Fruit fly (Drosophila melanogaster) whole organism, embryonic: ENCODE results near the gene Elp5.

Source experiments
- Antp ChIP-seq: fragments of 200-800 bp; sonication (Bioruptor generic); optimal IDR thresholded peaks from 3 replicates; lab custom pipeline; 2016; ENCODE audit warnings: missing biosample characterization, missing genetic modification characterization
- Asciz ChIP-seq: fragments of 200-800 bp; sonication (Bioruptor generic); optimal IDR thresholded peaks from 2 replicates; lab custom pipeline; 2017; ENCODE audit warnings: missing biosample characterization, mild to moderate bottlenecking, missing genetic modification characterization, missing genetic modification reagents
- CG10543 ChIP-seq: fragments of 200-800 bp; sonication (Bioruptor generic); optimal IDR thresholded peaks from 3 replicates; lab custom pipeline; 2017; ENCODE audit warnings: missing biosample characterization, mild to moderate bottlenecking, missing genetic modification characterization, moderate library complexity
- CG10654 ChIP-seq: fragments of 200-800 bp; sonication (Bioruptor generic); optimal IDR thresholded peaks from 2 replicates; lab custom pipeline; 2016; ENCODE audit warnings: missing biosample characterization, missing genetic modification characterization
- CG10979 ChIP-seq: fragments of 200-800 bp; sonication (Bioruptor generic); optimal IDR thresholded peaks from 2 replicates; lab custom pipeline; 2018; ENCODE audit warnings: missing biosample characterization, mild to moderate bottlenecking, missing genetic modification characterization, moderate library complexity
- CG13775 ChIP-seq: fragments of 200-800 bp; sonication (Bioruptor generic); optimal IDR thresholded peaks from 3 replicates; lab custom pipeline; 2017; ENCODE audit warnings: missing biosample characterization, mild to moderate bottlenecking, missing genetic modification characterization
- CG13894 ChIP-seq: fragments of 200-800 bp; sonication (Bioruptor generic); optimal IDR thresholded peaks from 3 replicates; lab custom pipeline; 2018; ENCODE audit warnings: missing biosample characterization, mild to moderate bottlenecking, missing genetic modification characterization, moderate library complexity
- CG14050 ChIP-seq: fragments of 200-800 bp; sonication (Bioruptor generic); IDR thresholded peaks from 3 replicates; pipeline ENCODE4 v1.3.6; 2022; ENCODE audit warnings: missing biosample characterization, missing genetic modification characterization
- CG14965 ChIP-seq: fragments of 200-800 bp; sonication (Bioruptor generic); optimal IDR thresholded peaks from 2 replicates; lab custom pipeline; 2016; ENCODE audit warnings: missing biosample characterization, missing genetic modification characterization, borderline replicate concordance
- CG17802 ChIP-seq: fragments of 200-800 bp; sonication (Bioruptor generic); optimal IDR thresholded peaks from 2 replicates; lab custom pipeline; 2018; ENCODE audit warnings: missing biosample characterization, mild to moderate bottlenecking, missing genetic modification characterization, moderate library complexity
- CG3995 ChIP-seq: fragments of 200-800 bp; sonication (Bioruptor generic); optimal IDR thresholded peaks from 3 replicates; lab custom pipeline; 2016; ENCODE audit warnings: missing biosample characterization, missing genetic modification characterization
- CG6689 ChIP-seq: fragments of 200-800 bp; sonication (Bioruptor generic); IDR thresholded peaks from 2 replicates; pipeline ENCODE4 v1.3.6; 2022; ENCODE audit warnings: missing biosample characterization, missing genetic modification characterization
- CG7963 ChIP-seq: fragments of 200-800 bp; sonication (Bioruptor generic); IDR thresholded peaks from 3 replicates; pipeline ENCODE4 v1.3.6; 2022; ENCODE audit warnings: missing biosample characterization, missing genetic modification characterization; ENCODE audit not compliant: partially characterized antibody
- CG8765 ChIP-seq: fragments of 200-800 bp; sonication (Bioruptor generic); IDR thresholded peaks from 2 replicates; pipeline ENCODE4 v1.3.6; 2022; ENCODE audit warnings: missing biosample characterization, missing genetic modification characterization
- CG9437 ChIP-seq: fragments of 200-800 bp; sonication (Bioruptor generic); optimal IDR thresholded peaks from 2 replicates; lab custom pipeline; 2018; ENCODE audit warnings: missing biosample characterization, mild to moderate bottlenecking, missing genetic modification characterization
- CG9727 ChIP-seq: fragments of 200-800 bp; sonication (Bioruptor generic); optimal IDR thresholded peaks from 3 replicates; lab custom pipeline; 2017; ENCODE audit warnings: missing biosample characterization, mild to moderate bottlenecking, missing genetic modification characterization
- CTCF ChIP-seq: fragments of 200-800 bp; sonication (Bioruptor generic); optimal IDR thresholded peaks from 2 replicates; lab custom pipeline; 2017; ENCODE audit warnings: missing biosample characterization, mild to moderate bottlenecking, missing genetic modification characterization, moderate library complexity
- E2f1 ChIP-seq: fragments of 200-800 bp; sonication (Bioruptor generic); IDR thresholded peaks from 2 replicates; pipeline ENCODE4 v1.3.6; 2022; ENCODE audit warnings: missing biosample characterization, missing genetic modification characterization
- Elba2 ChIP-seq: fragments of 200-800 bp; sonication (Bioruptor generic); optimal IDR thresholded peaks from 3 replicates; lab custom pipeline; 2016; ENCODE audit warnings: missing biosample characterization, missing genetic modification characterization
- HmgZ ChIP-seq: fragments of 200-800 bp; sonication (Bioruptor generic); optimal IDR thresholded peaks from 2 replicates; lab custom pipeline; 2018; ENCODE audit warnings: missing biosample characterization, mild to moderate bottlenecking, missing genetic modification characterization
- NK7.1 ChIP-seq: fragments of 200-800 bp; sonication (Bioruptor generic); optimal IDR thresholded peaks from 3 replicates; lab custom pipeline; 2016; ENCODE audit warnings: missing biosample characterization, missing genetic modification characterization
- Optix ChIP-seq: fragments of 200-800 bp; sonication (Bioruptor generic); IDR thresholded peaks from 3 replicates; pipeline ENCODE4 v1.3.6; 2022; ENCODE audit warnings: missing biosample characterization, missing genetic modification characterization
- Ptx1 ChIP-seq: fragments of 200-800 bp; sonication (Bioruptor generic); IDR thresholded peaks from 2 replicates; pipeline ENCODE4 v1.3.6; 2022; ENCODE audit warnings: missing biosample characterization, missing genetic modification characterization
- Scr ChIP-seq: fragments of 200-800 bp; sonication (Bioruptor generic); IDR thresholded peaks from 2 replicates; pipeline ENCODE4 v1.3.6; 2022; ENCODE audit warnings: missing biosample characterization, missing genetic modification characterization; ENCODE audit not compliant: partially characterized antibody
- Six4 ChIP-seq: fragments of 200-800 bp; sonication (Bioruptor generic); optimal IDR thresholded peaks from 2 replicates; lab custom pipeline; 2016; ENCODE audit warnings: missing biosample characterization, missing genetic modification characterization
- btn ChIP-seq: fragments of 200-800 bp; sonication (Bioruptor generic); optimal IDR thresholded peaks from 2 replicates; lab custom pipeline; 2016; ENCODE audit warnings: missing biosample characterization, missing genetic modification characterization
- cad ChIP-seq: fragments of >200 bp; optimal IDR thresholded peaks from 2 replicates; lab custom pipeline; 2017; ENCODE audit warnings: missing biosample characterization, missing genetic modification characterization
- cas ChIP-seq: fragments of 200-800 bp; sonication (Bioruptor generic); IDR thresholded peaks from 2 replicates; pipeline ENCODE4 v1.3.6; 2022; ENCODE audit warnings: missing biosample characterization, missing genetic modification characterization
- chn ChIP-seq: fragments of 200-800 bp; sonication (Bioruptor generic); optimal IDR thresholded peaks from 2 replicates; lab custom pipeline; 2016; ENCODE audit warnings: missing biosample characterization, missing genetic modification characterization
- crol ChIP-seq: fragments of 200-800 bp; sonication (Bioruptor generic); IDR thresholded peaks from 2 replicates; pipeline ENCODE4 v1.3.6; 2022; ENCODE audit warnings: missing biosample characterization, missing genetic modification characterization
- dati ChIP-seq: fragments of 200-800 bp; sonication (Bioruptor generic); IDR thresholded peaks from 2 replicates; pipeline ENCODE4 v1.3.6; 2022; ENCODE audit warnings: missing biosample characterization, missing genetic modification characterization
- dm ChIP-seq: fragments of 200-800 bp; sonication (Bioruptor generic); optimal IDR thresholded peaks from 3 replicates; lab custom pipeline; 2016; ENCODE audit warnings: missing biosample characterization, missing genetic modification characterization
- emc ChIP-seq: fragments of 200-800 bp; sonication (Bioruptor generic); optimal IDR thresholded peaks from 2 replicates; lab custom pipeline; 2016; ENCODE audit warnings: missing biosample characterization, missing genetic modification characterization
- eve ChIP-seq, 2 experiments: fragments of >200 bp; optimal IDR thresholded peaks; 2 replicates each; lab custom pipeline; 2017; ENCODE audit warnings: missing biosample characterization in 2 of 2, missing genetic modification characterization in 2 of 2
- ftz-f1 ChIP-seq: fragments of 200-800 bp; sonication (Bioruptor generic); optimal IDR thresholded peaks from 2 replicates; lab custom pipeline; 2016; ENCODE audit warnings: missing biosample characterization, missing genetic modification characterization
- fu2 ChIP-seq: fragments of 200-800 bp; sonication (Bioruptor generic); optimal IDR thresholded peaks from 2 replicates; lab custom pipeline; 2016; ENCODE audit warnings: missing biosample characterization, missing genetic modification characterization
- gcm ChIP-seq: fragments of 200-800 bp; sonication (Bioruptor generic); optimal IDR thresholded peaks from 2 replicates; lab custom pipeline; 2019; ENCODE audit warnings: missing biosample characterization, mild to moderate bottlenecking, missing genetic modification characterization, moderate library complexity
- grn ChIP-seq: fragments of 200-800 bp; sonication (Bioruptor generic); optimal IDR thresholded peaks from 3 replicates; lab custom pipeline; 2017; ENCODE audit warnings: missing biosample characterization, missing genetic modification characterization
- ind ChIP-seq: fragments of 200-800 bp; sonication (Bioruptor generic); optimal IDR thresholded peaks from 3 replicates; lab custom pipeline; 2016; ENCODE audit warnings: missing biosample characterization, missing genetic modification characterization
- jing ChIP-seq: fragments of 200-800 bp; sonication (Bioruptor generic); optimal IDR thresholded peaks from 2 replicates; lab custom pipeline; 2018; ENCODE audit warnings: missing biosample characterization, mild to moderate bottlenecking, missing genetic modification characterization
- lab ChIP-seq: fragments of 200-800 bp; sonication (Bioruptor generic); optimal IDR thresholded peaks from 3 replicates; lab custom pipeline; 2017; ENCODE audit warnings: missing biosample characterization, missing genetic modification characterization, mild to moderate bottlenecking, moderate library complexity, missing genetic modification reagents
- lov ChIP-seq, 2 experiments: fragments of 200-800 bp in 1 of 2; fragments of >200 bp in 1 of 2; sonication (Bioruptor generic) in 1 of 2; IDR thresholded peaks in 1 of 2; optimal IDR thresholded peaks in 1 of 2; 2 replicates in 1 of 2; 3 replicates in 1 of 2; pipeline versions ENCODE4 v1.3.6 to Lab custom; 2017 to 2022; ENCODE audit warnings: missing biosample characterization in 1 of 2, missing genetic modification characterization in 1 of 2
- mam ChIP-seq: fragments of 200-800 bp; sonication (Bioruptor generic); optimal IDR thresholded peaks from 3 replicates; lab custom pipeline; 2016; ENCODE audit warnings: missing biosample characterization, missing genetic modification characterization
- p53 ChIP-seq: fragments of 200-800 bp; sonication (Bioruptor generic); optimal IDR thresholded peaks from 2 replicates; lab custom pipeline; 2016; ENCODE audit warnings: missing biosample characterization, missing genetic modification characterization
- phol ChIP-seq: fragments of 200-800 bp; sonication (Bioruptor generic); optimal IDR thresholded peaks from 3 replicates; lab custom pipeline; 2018; ENCODE audit warnings: missing biosample characterization, mild to moderate bottlenecking, missing genetic modification characterization, moderate library complexity
- rib ChIP-seq: fragments of 200-800 bp; sonication (Bioruptor generic); IDR thresholded peaks from 2 replicates; pipeline ENCODE4 v1.3.6; 2022; ENCODE audit warnings: missing biosample characterization, missing genetic modification characterization
- run ChIP-seq: fragments of 200-800 bp; sonication (Bioruptor generic); optimal IDR thresholded peaks from 3 replicates; lab custom pipeline; 2018; ENCODE audit warnings: missing biosample characterization, mild to moderate bottlenecking, missing genetic modification characterization
- sens ChIP-seq: fragments of 200-800 bp; sonication (Bioruptor generic); peaks from one replicate; lab custom pipeline; 2016; ENCODE audit warnings: missing biosample characterization, missing genetic modification characterization
- sug ChIP-seq: fragments of 200-800 bp; optimal IDR thresholded peaks from 2 replicates; lab custom pipeline; 2019; ENCODE audit warnings: missing biosample characterization, mild to moderate bottlenecking, missing genetic modification characterization, moderate library complexity
- vnd ChIP-seq: fragments of 200-800 bp; sonication (Bioruptor generic); IDR thresholded peaks from 3 replicates; pipeline ENCODE4 v1.3.6; 2022; ENCODE audit warnings: missing biosample characterization, missing genetic modification characterization; ENCODE audit not compliant: partially characterized antibody
- vvl ChIP-seq: fragments of 200-800 bp; sonication (Bioruptor generic); IDR thresholded peaks from 2 replicates; pipeline ENCODE4 v1.3.6; 2022; ENCODE audit warnings: missing biosample characterization, missing genetic modification characterization

Elp5 gene

dm6 chr3L:2262515-2262944, 5.3 kb downstream of the Elp5 start, which contains the start of the genes oxt and CG13807 (continued):
- peak; percentile 70 for TF ChIP-seq CG17802
- no peak for TF ChIP-seq eve (GFP tag; optimal IDR thresholded peaks at IDR 0.05; lab: Kevin White, UChicago)
- TF ChIP-seq CG10654: peak; percentile 66
- peak; percentile 49 for TF ChIP-seq Antp (GFP tag; lab: Kevin White, UChicago)
- peak; percentile 75 for TF ChIP-seq mam (GFP tag; lab: Kevin White, UChicago)
- peak; percentile 87 for TF ChIP-seq ind
- no peak for TF ChIP-seq dm (GFP tag; lab: Kevin White, UChicago)
- TF ChIP-seq sens (GFP tag; lab: Kevin White, UChicago): peak; percentile 96
- TF ChIP-seq ftz-f1 (GFP tag; lab: Kevin White, UChicago): peak; percentile 43
- TF ChIP-seq grn (GFP tag; lab: Kevin White, UChicago): peak; percentile 35
- TF ChIP-seq Ptx1: peak; percentile 92
- 0 out of 2 replicates have a peak, but pooled peaks have one; percentile 35 for TF ChIP-seq dati (GFP tag; lab: Robert Waterston, UW)
- TF ChIP-seq CG10979 (tag; lab: Kevin White, UChicago): peak; percentile 78
- peak; percentile 77 for TF ChIP-seq CG13894 (tag; lab: Kevin White, UChicago)
- TF ChIP-seq phol: peak; percentile 92
- TF ChIP-seq emc (GFP tag; lab: Kevin White, UChicago): peak; percentile 0
- TF ChIP-seq CG14050 (GFP tag; lab: Robert Waterston, UW): peak; percentile 86
- TF ChIP-seq sug (tag; lab: Kevin White, UChicago): peak; percentile 89
- peak; percentile 89 for TF ChIP-seq CG9727 (GFP tag; lab: Kevin White, UChicago)
- TF ChIP-seq crol (GFP tag; lab: Robert Waterston, UW): peak; percentile 44; the same call in 1 of the 2 replicates
- peak; percentile 23 for TF ChIP-seq CTCF
- no peak for TF ChIP-seq cad (GFP tag; lab: Kevin White, UChicago)
- TF ChIP-seq jing (GFP tag; lab: Kevin White, UChicago): peak; percentile 72
- peak; percentile 90 for TF ChIP-seq CG10543 (GFP tag; lab: Kevin White, UChicago)
- TF ChIP-seq CG7963 (GFP tag; lab: Robert Waterston, UW): no peak
- TF ChIP-seq CG9437 (GFP tag; lab: Kevin White, UChicago): peak; percentile 73
- peak; percentile 32 for TF ChIP-seq run (tag; lab: Kevin White, UChicago)
- TF ChIP-seq btn (GFP tag; lab: Kevin White, UChicago): no peak
- TF ChIP-seq Optix (GFP tag; lab: Robert Waterston, UW): peak; percentile 75
- TF ChIP-seq CG6689 (GFP tag; lab: Robert Waterston, UW): peak; percentile 93
- TF ChIP-seq HmgZ (tag; lab: Kevin White, UChicago): peak; percentile 94
- peak; percentile 29 for TF ChIP-seq Elba2
- TF ChIP-seq lab: peak; percentile 86
- TF ChIP-seq p53: no peak
- TF ChIP-seq CG14965 (GFP tag; lab: Kevin White, UChicago): no peak
- no peak for TF ChIP-seq vnd (GFP tag; lab: Robert Waterston, UW)
- peak; percentile 94 for TF ChIP-seq vvl (GFP tag; lab: Robert Waterston, UW)
- peak; percentile 99 for TF ChIP-seq CG3995 (GFP tag; lab: Kevin White, UChicago)
- peak; percentile 42; the same call in 1 of the 2 replicates for TF ChIP-seq Scr (GFP tag; lab: Robert Waterston, UW)
- TF ChIP-seq gcm (GFP tag; lab: Kevin White, UChicago): peak; percentile 90
- no peak for TF ChIP-seq fu2 (GFP tag; lab: Kevin White, UChicago)
- TF ChIP-seq CG8765 (GFP tag; lab: Robert Waterston, UW): peak; percentile 81
- peak; percentile 81 for TF ChIP-seq Six4
- TF ChIP-seq Asciz: peak; percentile 70
- TF ChIP-seq E2f1 (GFP tag; lab: Robert Waterston, UW): peak; percentile 89
- peak; percentile 62 for TF ChIP-seq chn
- peak; percentile 49; the same call in 1 of the 2 replicates for TF ChIP-seq cas (GFP tag; lab: Robert Waterston, UW)
- no peak for TF ChIP-seq lov (optimal IDR thresholded peaks at IDR 0.05; lab: Kevin White, UChicago)
- peak; percentile 80; the same call in 2 of the 3 replicates for TF ChIP-seq lov (GFP tag; IDR thresholded peaks at IDR 0.05; lab: Robert Waterston, UW)
- TF ChIP-seq CG13775 (GFP tag; lab: Kevin White, UChicago): peak; percentile 91
- no peak for TF ChIP-seq NK7.1 (GFP tag; lab: Kevin White, UChicago)
- peak; percentile 76; the same call in 1 of the 2 replicates for TF ChIP-seq rib (GFP tag; lab: Robert Waterston, UW)
